Worm (Caenorhabditis elegans) whole organism, L1 larva: Measurements from ENCODE around the gene M05D6.9.

Source experiments
- C04F5.9 ChIP-seq: sonication (generic microtip); optimal IDR thresholded peaks from 2 replicates; lab custom pipeline; 2016; ENCODE audit warnings: missing genetic modification characterization, missing compliant biosample characterization
- C34B4.2 ChIP-seq: sonication (generic microtip); optimal IDR thresholded peaks from 2 replicates; lab custom pipeline; 2017; ENCODE audit warnings: mild to moderate bottlenecking, missing genetic modification characterization, missing compliant biosample characterization
- Y116A8C.19 ChIP-seq: sonication (generic microtip); optimal IDR thresholded peaks from 2 replicates; lab custom pipeline; 2016; ENCODE audit warnings: missing compliant biosample characterization, missing genetic modification characterization, borderline replicate concordance
- alr-1 ChIP-seq: fragments of 200-800 bp; sonication (Bioruptor generic); optimal IDR thresholded peaks from 2 replicates; lab custom pipeline; 2018; ENCODE audit warnings: borderline replicate concordance, mild to moderate bottlenecking, missing genetic modification characterization, missing compliant biosample characterization
- aly-2 ChIP-seq: fragments of 150-350 bp; optimal IDR thresholded peaks from 2 replicates; lab custom pipeline; 2014; ENCODE audit warnings: missing biosample characterization, missing genetic modification characterization
- ama-1 ChIP-seq: fragments of 150-350 bp; optimal IDR thresholded peaks from 2 replicates; lab custom pipeline; 2014
- blmp-1 ChIP-seq: fragments of 150-350 bp; optimal IDR thresholded peaks from 2 replicates; lab custom pipeline; 2014; ENCODE audit warnings: missing biosample characterization, missing genetic modification characterization
- ceh-88 ChIP-seq: fragments of 200-800 bp; sonication (Bioruptor generic); IDR thresholded peaks from 2 replicates; pipeline ENCODE4 v1.3.6; 2022; ENCODE audit warnings: missing genetic modification characterization, missing compliant biosample characterization
- ceh-90 ChIP-seq: sonication (generic microtip); optimal IDR thresholded peaks from 2 replicates; lab custom pipeline; 2016; ENCODE audit warnings: missing genetic modification characterization, missing compliant biosample characterization
- ces-1 ChIP-seq: fragments of 150-350 bp; optimal IDR thresholded peaks from 2 replicates; lab custom pipeline; 2014; ENCODE audit warnings: missing biosample characterization, missing genetic modification reagents, missing genetic modification characterization
- dsc-1 ChIP-seq: sonication (generic microtip); optimal IDR thresholded peaks from 2 replicates; lab custom pipeline; 2016; ENCODE audit warnings: mild to moderate bottlenecking, missing genetic modification characterization, missing compliant biosample characterization
- efl-1 ChIP-seq, 4 experiments: fragments of 150-350 bp; optimal IDR thresholded peaks in 3 of 4; peaks in 1 of 4; 1 replicate in 1 of 4; 2 replicates in 3 of 4; lab custom pipeline; 2014; ENCODE audit warnings: missing biosample characterization in 2 of 4, missing genetic modification characterization in 2 of 4, missing genetic modification reagents in 2 of 4
- egl-27 ChIP-seq, 2 experiments: fragments of 150-350 bp in 1 of 2; sonication (generic microtip); optimal IDR thresholded peaks; 3 replicates each; lab custom pipeline; 2017 to 2018; ENCODE audit warnings: missing biosample characterization in 2 of 2, missing genetic modification characterization in 2 of 2, missing genetic modification reagents in 2 of 2
- elt-2 ChIP-seq: sonication (generic microtip); optimal IDR thresholded peaks from 2 replicates; lab custom pipeline; 2016; ENCODE audit warnings: missing genetic modification characterization, mild to moderate bottlenecking, inconsistent platforms, missing compliant biosample characterization, missing genetic modification reagents
- elt-3 ChIP-seq, 6 experiments: fragments of 150-350 bp in 1 of 6; sonication (generic microtip); optimal IDR thresholded peaks; 2 replicates each; lab custom pipeline; 2017 to 2018; ENCODE audit warnings: missing biosample characterization in 6 of 6, missing genetic modification characterization in 6 of 6, inconsistent platforms in 1 of 6
- fkh-4 ChIP-seq: sonication (generic microtip); optimal IDR thresholded peaks from 2 replicates; lab custom pipeline; 2016; ENCODE audit warnings: missing compliant biosample characterization, missing genetic modification characterization, borderline replicate concordance
- fkh-8 ChIP-seq: sonication (generic microtip); optimal IDR thresholded peaks from 2 replicates; lab custom pipeline; 2016; ENCODE audit warnings: mild to moderate bottlenecking, missing genetic modification characterization, missing compliant biosample characterization
- hlh-17 ChIP-seq: fragments of 200-800 bp; sonication (Bioruptor generic); optimal IDR thresholded peaks from 2 replicates; lab custom pipeline; 2018; ENCODE audit warnings: missing genetic modification characterization, mild to moderate bottlenecking, missing compliant biosample characterization, moderate library complexity, borderline replicate concordance
- hlh-4 ChIP-seq: sonication (generic microtip); optimal IDR thresholded peaks from 2 replicates; lab custom pipeline; 2016; ENCODE audit warnings: mild to moderate bottlenecking, missing genetic modification characterization, missing compliant biosample characterization
- hpl-2 ChIP-seq: fragments of 150-350 bp; optimal IDR thresholded peaks from 2 replicates; lab custom pipeline; 2014; ENCODE audit warnings: missing biosample characterization, missing genetic modification reagents, missing genetic modification characterization
- isw-1 ChIP-seq: fragments of 200-800 bp; sonication (Bioruptor generic); IDR thresholded peaks from 2 replicates; pipeline ENCODE4 v1.3.6; 2022; ENCODE audit warnings: missing genetic modification characterization, missing compliant biosample characterization
- jun-1 ChIP-seq: fragments of 150-350 bp; optimal IDR thresholded peaks from 2 replicates; lab custom pipeline; 2014; ENCODE audit warnings: missing biosample characterization, missing genetic modification reagents, missing genetic modification characterization
- lin-39 ChIP-seq: fragments of 150-350 bp; optimal IDR thresholded peaks from 2 replicates; lab custom pipeline; 2014; ENCODE audit warnings: missing biosample characterization, missing genetic modification reagents, missing genetic modification characterization
- mab-9 ChIP-seq: fragments of 200-800 bp; sonication (Bioruptor generic); IDR thresholded peaks from 2 replicates; pipeline ENCODE4 v1.3.6; 2022; ENCODE audit warnings: missing genetic modification reagents, missing genetic modification characterization, missing compliant biosample characterization
- nhr-11 ChIP-seq: fragments of 150-350 bp; optimal IDR thresholded peaks from 2 replicates; lab custom pipeline; 2014; ENCODE audit warnings: missing biosample characterization, missing genetic modification characterization
- nhr-12 ChIP-seq: sonication (generic microtip); optimal IDR thresholded peaks from 2 replicates; lab custom pipeline; 2017; ENCODE audit warnings: missing biosample characterization, missing genetic modification characterization
- nhr-20 ChIP-seq: sonication (generic microtip); optimal IDR thresholded peaks from 2 replicates; lab custom pipeline; 2016; ENCODE audit warnings: mild to moderate bottlenecking, missing genetic modification characterization, missing compliant biosample characterization
- nhr-237 ChIP-seq: fragments of 150-350 bp; optimal IDR thresholded peaks from 2 replicates; lab custom pipeline; 2014; ENCODE audit warnings: missing biosample characterization, missing genetic modification characterization
- nhr-28 ChIP-seq: fragments of 150-350 bp; optimal IDR thresholded peaks from 2 replicates; lab custom pipeline; 2014; ENCODE audit warnings: missing biosample characterization, missing genetic modification characterization
- nhr-71 ChIP-seq: sonication (generic microtip); optimal IDR thresholded peaks from 2 replicates; lab custom pipeline; 2016; ENCODE audit warnings: mild to moderate bottlenecking, missing genetic modification characterization, moderate library complexity, missing compliant biosample characterization
- nhr-77 ChIP-seq: fragments of 150-350 bp; optimal IDR thresholded peaks from 2 replicates; lab custom pipeline; 2014; ENCODE audit warnings: missing biosample characterization, missing genetic modification characterization
- nhr-90 ChIP-seq: sonication (generic microtip); optimal IDR thresholded peaks from 2 replicates; lab custom pipeline; 2016; ENCODE audit warnings: mild to moderate bottlenecking, missing genetic modification characterization, missing compliant biosample characterization; ENCODE audit not compliant: poor library complexity
- skn-1 ChIP-seq: fragments of 150-350 bp; optimal IDR thresholded peaks from 2 replicates; lab custom pipeline; 2014; ENCODE audit warnings: missing biosample characterization, missing genetic modification characterization
- sup-37 ChIP-seq: fragments of 200-800 bp; sonication (Bioruptor generic); optimal IDR thresholded peaks from 2 replicates; lab custom pipeline; 2018; ENCODE audit warnings: mild to moderate bottlenecking, missing genetic modification characterization, missing compliant biosample characterization
- swsn-7 ChIP-seq: sonication (generic microtip); optimal IDR thresholded peaks from 2 replicates; lab custom pipeline; 2016; ENCODE audit warnings: missing genetic modification characterization, missing compliant biosample characterization
- unc-130 ChIP-seq: fragments of 150-350 bp; optimal IDR thresholded peaks from 2 replicates; lab custom pipeline; 2017; ENCODE audit warnings: missing biosample characterization, missing genetic modification characterization, inconsistent platforms
- unc-62 ChIP-seq: fragments of 150-350 bp; optimal IDR thresholded peaks from 2 replicates; lab custom pipeline; 2014; ENCODE audit warnings: missing biosample characterization, missing genetic modification reagents, missing genetic modification characterization
- unc-86 ChIP-seq: sonication (generic microtip); optimal IDR thresholded peaks from 2 replicates; lab custom pipeline; 2016; ENCODE audit warnings: missing genetic modification characterization, missing compliant biosample characterization
- zag-1 ChIP-seq: fragments of 150-350 bp; optimal IDR thresholded peaks from 2 replicates; lab custom pipeline; 2014; ENCODE audit warnings: missing biosample characterization, missing genetic modification characterization
- zip-4 ChIP-seq: fragments of 200-800 bp; sonication (Bioruptor generic); optimal IDR thresholded peaks from 2 replicates; lab custom pipeline; 2018; ENCODE audit warnings: mild to moderate bottlenecking, missing genetic modification characterization, moderate library complexity, missing compliant biosample characterization

Gene M05D6.9

ce11 chrII:8475306-8475822, 18.7 kb upstream of the M05D6.9 start, which contains the start of the genes M05D6.1 and M05D6.3:
TSS of gene M05D6.1 (minus strand) at chrII:8475406.
TSS of gene M05D6.3 (plus strand) at chrII:8475772.
- TF ChIP-seq hpl-2 (GFP tag; lab: Kevin White, UChicago) (no peak), efl-1 (optimal IDR thresholded peaks at IDR 0.05; lab: Kevin White, UChicago) (no peak), efl-1 (GFP tag; optimal IDR thresholded peaks at IDR 0.05 in 1 of 2; lab: Kevin White, UChicago) (no peak), ces-1 (no peak), nhr-12 (tag; lab: Kevin White, UChicago) (no peak), blmp-1 (tag; lab: Kevin White, UChicago) (no peak), elt-2 (tag; lab: Kevin White, UChicago) (no peak), nhr-90 (tag; lab: Kevin White, UChicago) (no peak), skn-1 (tag; lab: Kevin White, UChicago) (no peak), egl-27 (tag; optimal IDR thresholded peaks at IDR 0.05; lab: Kevin White, UChicago) (no peak)

ce11 chrII:8479337-8479736, 14.7 kb upstream of the M05D6.9 start:
- TF ChIP-seq elt-3 (tag; optimal IDR thresholded peaks at IDR 0.05; lab: Kevin White, UChicago) (peak in 1 of 6 experiments; percentile 2), ama-1 (peak; percentile 30), aly-2 (tag; lab: Kevin White, UChicago) (no peak), ceh-88 (no peak), efl-1 (optimal IDR thresholded peaks at IDR 0.05; lab: Kevin White, UChicago) (no peak), efl-1 (GFP tag; optimal IDR thresholded peaks at IDR 0.05 in 1 of 2; lab: Kevin White, UChicago) (peak in 1 of 2 experiments; percentile 77), zip-4 (GFP tag; lab: Kevin White, UChicago) (no peak), dsc-1 (tag; lab: Kevin White, UChicago) (no peak), C34B4.2 (tag; lab: Kevin White, UChicago) (no peak), nhr-237 (tag; lab: Kevin White, UChicago) (no peak), nhr-71 (tag; lab: Kevin White, UChicago) (no peak), nhr-11 (tag; lab: Kevin White, UChicago) (no peak), unc-86 (tag; lab: Kevin White, UChicago) (no peak), unc-62 (GFP tag; lab: Kevin White, UChicago) (no peak), swsn-7 (tag; lab: Kevin White, UChicago) (no peak), Y116A8C.19 (tag; lab: Kevin White, UChicago) (no peak), C04F5.9 (tag; lab: Kevin White, UChicago) (no peak), fkh-4 (tag; lab: Kevin White, UChicago) (no peak), nhr-20 (tag; lab: Kevin White, UChicago) (no peak), ces-1 (no peak), sup-37 (GFP tag; lab: Kevin White, UChicago) (no peak), elt-2 (tag; lab: Kevin White, UChicago) (no peak), isw-1 (GFP tag; lab: Robert Waterston, UW) (no peak), mab-9 (GFP tag; lab: Robert Waterston, UW) (no peak), jun-1 (tag; lab: Kevin White, UChicago) (no peak), nhr-28 (tag; lab: Kevin White, UChicago) (no peak), fkh-8 (no peak), egl-27 (tag; optimal IDR thresholded peaks at IDR 0.05; lab: Kevin White, UChicago) (no peak)

- TF ChIP-seq hpl-2 (GFP tag; lab: Kevin White, UChicago) (no peak), zag-1 (no peak), hlh-17 (GFP tag; lab: Kevin White, UChicago) (no peak), nhr-71 (tag; lab: Kevin White, UChicago) (no peak), lin-39 (no peak), egl-27 (tag; optimal IDR thresholded peaks at IDR 0.05; lab: Kevin White, UChicago) (no peak), ama-1 (no peak), hlh-4 (tag; lab: Kevin White, UChicago) (no peak), alr-1 (tag; lab: Kevin White, UChicago) (no peak), blmp-1 (tag; lab: Kevin White, UChicago) (no peak), nhr-77 (no peak), ces-1 (no peak), nhr-12 (tag; lab: Kevin White, UChicago) (no peak), unc-130 (tag; lab: Kevin White, UChicago) (no peak), ceh-90 (tag; lab: Kevin White, UChicago) (no peak)
These were observed 13.9 kb upstream of the M05D6.9 start, which contains the start of gene lact-4 for ce11 chrII:8480166-8480565. TSS of gene lact-4 (minus strand) at chrII:8480478.
